Worm (Caenorhabditis elegans) whole organism, late embryonic: Measurements from ENCODE around the gene tars-1.

Experiments used
- C08G9.2 ChIP-seq: sonication (generic microtip); optimal IDR thresholded peaks from 2 replicates; lab custom pipeline; 2016; ENCODE audit warnings: mild to moderate bottlenecking, missing genetic modification characterization, moderate library complexity, missing compliant biosample characterization
- K09A11.1 ChIP-seq: sonication (generic microtip); optimal IDR thresholded peaks from 2 replicates; lab custom pipeline; 2017; ENCODE audit warnings: antibody characterized with exemption, mild to moderate bottlenecking, missing genetic modification characterization, missing compliant biosample characterization; ENCODE audit not compliant: insufficient read depth
- Y22D7AL.16 ChIP-seq: sonication (generic microtip); optimal IDR thresholded peaks from 2 replicates; lab custom pipeline; 2016; ENCODE audit warnings: missing genetic modification characterization, missing compliant biosample characterization
- ceh-14 ChIP-seq: sonication (generic microtip); optimal IDR thresholded peaks from 2 replicates; lab custom pipeline; 2016; ENCODE audit warnings: missing genotype, missing genetic modification characterization, missing compliant biosample characterization
- ceh-18 ChIP-seq: sonication (generic microtip); optimal IDR thresholded peaks from 2 replicates; lab custom pipeline; 2016; ENCODE audit warnings: missing genetic modification characterization, missing compliant biosample characterization
- ceh-2 ChIP-seq: sonication (generic microtip); optimal IDR thresholded peaks from 2 replicates; lab custom pipeline; 2016; ENCODE audit warnings: missing genotype, missing genetic modification characterization, missing compliant biosample characterization
- ceh-31 ChIP-seq: sonication (generic microtip); optimal IDR thresholded peaks from 2 replicates; lab custom pipeline; 2016; ENCODE audit warnings: missing genetic modification characterization, missing compliant biosample characterization
- ceh-34 ChIP-seq: sonication (generic microtip); optimal IDR thresholded peaks from 2 replicates; lab custom pipeline; 2016; ENCODE audit warnings: mild to moderate bottlenecking, missing genetic modification characterization, missing compliant biosample characterization
- ceh-45 ChIP-seq: fragments of 200-800 bp; sonication (Bioruptor generic); IDR thresholded peaks from 2 replicates; pipeline ENCODE4 v1.3.6; 2022; ENCODE audit warnings: missing genetic modification reagents, missing genetic modification characterization, missing compliant biosample characterization
- ceh-6 ChIP-seq: fragments of 200-800 bp; sonication (Bioruptor generic); optimal IDR thresholded peaks from 2 replicates; lab custom pipeline; 2018; ENCODE audit warnings: mild to moderate bottlenecking, missing genetic modification characterization, missing compliant biosample characterization
- dve-1 ChIP-seq: sonication (generic microtip); optimal IDR thresholded peaks from 2 replicates; lab custom pipeline; 2017; ENCODE audit warnings: antibody characterized with exemption, mild to moderate bottlenecking, missing genetic modification characterization, missing compliant biosample characterization
- elt-2 ChIP-seq: sonication (generic microtip); optimal IDR thresholded peaks from 2 replicates; lab custom pipeline; 2016; ENCODE audit warnings: missing genetic modification reagents, missing genetic modification characterization, missing compliant biosample characterization
- ets-4 ChIP-seq: sonication (generic microtip); optimal IDR thresholded peaks from 2 replicates; lab custom pipeline; 2016; ENCODE audit warnings: missing genetic modification characterization, missing compliant biosample characterization
- fkh-10 ChIP-seq: fragments of 150-350 bp; optimal IDR thresholded peaks from 2 replicates; lab custom pipeline; 2014; ENCODE audit warnings: missing biosample characterization, missing genetic modification reagents, missing genetic modification characterization
- gmeb-2 ChIP-seq: sonication (generic microtip); optimal IDR thresholded peaks from 2 replicates; lab custom pipeline; 2016; ENCODE audit warnings: missing genetic modification characterization, inconsistent platforms, missing compliant biosample characterization
- hlh-15 ChIP-seq: sonication (generic microtip); optimal IDR thresholded peaks from 2 replicates; lab custom pipeline; 2016; ENCODE audit warnings: missing genetic modification characterization, missing compliant biosample characterization
- hlh-30 ChIP-seq: sonication (generic microtip); optimal IDR thresholded peaks from 2 replicates; lab custom pipeline; 2017; ENCODE audit warnings: antibody characterized with exemption, missing genetic modification characterization, missing compliant biosample characterization; ENCODE audit not compliant: insufficient read depth
- hlh-8 ChIP-seq: sonication (generic microtip); optimal IDR thresholded peaks from 2 replicates; lab custom pipeline; 2016; ENCODE audit warnings: missing genotype, missing genetic modification characterization, missing compliant biosample characterization
- lim-6 ChIP-seq: sonication (generic microtip); optimal IDR thresholded peaks from 2 replicates; lab custom pipeline; 2016; ENCODE audit warnings: missing genetic modification characterization, missing compliant biosample characterization
- nfya-1 ChIP-seq: sonication (generic microtip); optimal IDR thresholded peaks from 2 replicates; lab custom pipeline; 2017; ENCODE audit warnings: missing genetic modification characterization, mild to moderate bottlenecking, missing compliant biosample characterization, antibody characterized with exemption, moderate library complexity
- nhr-11 ChIP-seq: fragments of 150-350 bp; optimal IDR thresholded peaks from 2 replicates; lab custom pipeline; 2014; ENCODE audit warnings: missing biosample characterization, missing genetic modification characterization
- nhr-232 ChIP-seq: sonication (generic microtip); optimal IDR thresholded peaks from 2 replicates; lab custom pipeline; 2016; ENCODE audit warnings: missing genetic modification characterization, missing compliant biosample characterization
- pag-3 ChIP-seq: sonication (generic microtip); optimal IDR thresholded peaks from 2 replicates; lab custom pipeline; 2016; ENCODE audit warnings: missing compliant biosample characterization, missing genetic modification characterization, borderline replicate concordance
- pax-1 ChIP-seq: fragments of 150-350 bp; optimal IDR thresholded peaks from 2 replicates; lab custom pipeline; 2014; ENCODE audit warnings: missing biosample characterization, missing genetic modification characterization
- pha-4 ChIP-seq: fragments of 150-350 bp; optimal IDR thresholded peaks from 2 replicates; lab custom pipeline; 2018; ENCODE audit warnings: missing biosample characterization, missing genetic modification reagents, missing genetic modification characterization
- ref-2 ChIP-seq: sonication (generic microtip); optimal IDR thresholded peaks from 2 replicates; lab custom pipeline; 2016; ENCODE audit warnings: missing genetic modification characterization, missing compliant biosample characterization
- sdc-2 ChIP-seq: sonication (generic microtip); optimal IDR thresholded peaks from 2 replicates; lab custom pipeline; 2016; ENCODE audit warnings: missing genotype, missing genetic modification characterization, missing compliant biosample characterization
- tbx-2 ChIP-seq: sonication (generic microtip); optimal IDR thresholded peaks from 2 replicates; lab custom pipeline; 2016; ENCODE audit warnings: missing genetic modification characterization, missing compliant biosample characterization
- ttx-3 ChIP-seq: sonication (generic microtip); optimal IDR thresholded peaks from 2 replicates; lab custom pipeline; 2016; ENCODE audit warnings: missing genetic modification reagents, missing genetic modification characterization, missing compliant biosample characterization
- unc-55 ChIP-seq: sonication (generic microtip); optimal IDR thresholded peaks from 2 replicates; lab custom pipeline; 2017; ENCODE audit warnings: missing biosample characterization, missing genetic modification reagents, missing genetic modification characterization
- unc-86 ChIP-seq: sonication (generic microtip); optimal IDR thresholded peaks from 2 replicates; lab custom pipeline; 2016; ENCODE audit warnings: missing genetic modification characterization, missing compliant biosample characterization
- zip-5 ChIP-seq: sonication (generic microtip); optimal IDR thresholded peaks from 2 replicates; lab custom pipeline; 2016; ENCODE audit warnings: missing genetic modification characterization, missing compliant biosample characterization

The tars-1 gene

ce11 chrII:11695161-11695944 lies at the start of gene tars-1:
tars-1 (minus strand) TSS chrII:11695657.
- TF ChIP-seq unc-55 (GFP tag; lab: Kevin White, UChicago): peak; percentile 20

- TF ChIP-seq hlh-8 (no peak), ceh-6 (GFP tag; lab: Kevin White, UChicago) (no peak), ceh-34 (tag; lab: Kevin White, UChicago) (no peak)
These were observed 46.9 kb upstream of the tars-1 start for ce11 chrII:11742320-11742719.

ce11 chrII:11739199-11739598 lies 43.7 kb upstream of the tars-1 start, which contains the start of gene ctsa-1.2:
ctsa-1.2 (plus strand) TSS chrII:11739358.
- TF ChIP-seq elt-2 (tag; lab: Kevin White, UChicago) (peak; percentile 74), lim-6 (tag; lab: Kevin White, UChicago) (no peak)

- peak; percentile 68 for TF ChIP-seq unc-55 (GFP tag; lab: Kevin White, UChicago)
- TF ChIP-seq C08G9.2: no peak
These were observed 41.9 kb upstream of the tars-1 start for ce11 chrII:11737347-11737746.

ce11 chrII:11733850-11734249 lies 38.4 kb upstream of the tars-1 start:
- TF ChIP-seq sdc-2 (tag; lab: Kevin White, UChicago) (no peak), elt-2 (tag; lab: Kevin White, UChicago) (no peak), ceh-2 (tag; lab: Kevin White, UChicago) (no peak), ceh-31 (tag; lab: Kevin White, UChicago) (no peak), hlh-15 (tag; lab: Kevin White, UChicago) (no peak), unc-86 (tag; lab: Kevin White, UChicago) (no peak), nfya-1 (tag; lab: Kevin White, UChicago) (no peak), Y22D7AL.16 (no peak), ttx-3 (no peak), ceh-18 (tag; lab: Kevin White, UChicago) (no peak), ref-2 (tag; lab: Kevin White, UChicago) (no peak), dve-1 (tag; lab: Kevin White, UChicago) (no peak)

ce11 chrII:11732513-11732912 lies 37.1 kb upstream of the tars-1 start, which contains the start of gene F13D12.8:
F13D12.8 (minus strand) TSS chrII:11732594.
- TF ChIP-seq elt-2 (tag; lab: Kevin White, UChicago) (no peak), fkh-10 (GFP tag; lab: Kevin White, UChicago) (no peak), C08G9.2 (no peak), ref-2 (tag; lab: Kevin White, UChicago) (no peak), tbx-2 (tag; lab: Kevin White, UChicago) (no peak), ceh-45 (GFP tag; lab: Robert Waterston, UW) (no peak), gmeb-2 (no peak), pax-1 (tag; lab: Kevin White, UChicago) (no peak), unc-86 (tag; lab: Kevin White, UChicago) (no peak), zip-5 (tag; lab: Kevin White, UChicago) (no peak), Y22D7AL.16 (no peak), K09A11.1 (tag; lab: Kevin White, UChicago) (no peak), hlh-30 (tag; lab: Kevin White, UChicago) (no peak), nhr-11 (tag; lab: Kevin White, UChicago) (no peak), pag-3 (tag; lab: Kevin White, UChicago) (no peak), nhr-232 (tag; lab: Kevin White, UChicago) (no peak), ets-4 (tag; lab: Kevin White, UChicago) (no peak), pha-4 (tag; lab: Kevin White, UChicago) (no peak), ceh-14 (tag; lab: Kevin White, UChicago) (no peak)
